Worm (Caenorhabditis elegans): ENCODE data around the gene gpd-3.

DNA sequence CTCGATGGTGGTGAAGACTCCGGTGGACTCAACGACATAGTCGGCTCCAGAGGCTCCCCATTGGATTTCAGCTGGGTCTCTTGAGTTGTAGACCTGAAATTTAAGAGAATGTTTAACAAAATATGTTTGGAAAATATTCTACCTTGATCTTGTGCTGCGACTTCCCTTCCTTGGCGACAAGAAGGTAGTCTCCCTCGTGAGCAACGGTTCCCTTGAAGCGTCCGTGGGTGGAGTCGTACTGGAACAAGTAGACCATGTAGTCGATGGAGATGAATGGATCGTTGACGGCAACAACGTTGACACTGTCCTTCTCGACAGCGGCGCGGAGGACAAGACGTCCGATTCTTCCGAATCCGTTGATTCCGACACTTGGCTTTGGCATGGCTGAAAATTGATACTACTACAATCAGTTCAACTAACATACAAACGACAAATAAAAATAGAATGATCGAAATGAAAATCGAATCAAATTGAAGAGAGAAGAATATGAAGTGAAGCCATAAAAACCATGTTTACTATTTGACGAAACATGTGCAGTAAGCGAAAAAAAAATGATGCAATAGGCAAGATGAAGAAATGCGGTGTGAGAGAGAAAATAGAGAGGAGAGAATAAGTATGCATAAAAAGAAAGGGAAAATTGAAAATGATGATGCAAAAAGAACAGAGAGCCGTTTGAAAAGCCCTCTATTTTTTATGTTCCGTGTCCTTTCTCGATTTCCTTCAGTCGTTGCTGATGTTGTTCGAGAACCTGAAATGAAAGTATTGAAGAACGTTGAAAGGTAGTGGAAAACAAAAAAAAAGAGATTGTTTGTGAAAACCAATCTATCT, 1.4 kb upstream of the gpd-3 start, which contains the start of gene gpd-2:
- TF ChIP-seq skn-1 (tag; optimal IDR thresholded peaks at IDR 0.05) = no peak
- peak in 1 of 2 experiments; percentile 37 for TF ChIP-seq lsy-2 (tag; optimal IDR thresholded peaks at IDR 0.05)
- no peak for TF ChIP-seq unc-62 (GFP tag; optimal IDR thresholded peaks at IDR 0.05)

Data from whole organism, L2 larva.